Fruit fly (Drosophila melanogaster) whole organism, embryonic: ENCODE measurements around the gene sea.

ENCODE experiments used
- Abd-B ChIP-seq: fragments of 200-800 bp; sonication (Bioruptor generic); optimal IDR thresholded peaks from 2 replicates; lab custom pipeline; 2018; ENCODE audit warnings: missing biosample characterization, mild to moderate bottlenecking, missing genetic modification characterization, moderate library complexity
- Asciz ChIP-seq: fragments of 200-800 bp; sonication (Bioruptor generic); optimal IDR thresholded peaks from 2 replicates; lab custom pipeline; 2017; ENCODE audit warnings: missing biosample characterization, mild to moderate bottlenecking, missing genetic modification characterization, missing genetic modification reagents
- Atf-2 ChIP-seq: fragments of 200-800 bp; sonication (Bioruptor generic); optimal IDR thresholded peaks from 2 replicates; lab custom pipeline; 2016; ENCODE audit warnings: missing biosample characterization, missing genetic modification characterization
- CG10462 ChIP-seq: fragments of 200-800 bp; sonication (Bioruptor generic); optimal IDR thresholded peaks from 2 replicates; lab custom pipeline; 2016; ENCODE audit warnings: missing biosample characterization, missing genetic modification characterization
- CG12942 ChIP-seq: fragments of 200-800 bp; sonication (Bioruptor generic); optimal IDR thresholded peaks from 3 replicates; lab custom pipeline; 2016; ENCODE audit warnings: missing biosample characterization, missing genetic modification characterization
- CG13123 ChIP-seq: fragments of 200-800 bp; sonication (Bioruptor generic); optimal IDR thresholded peaks from 2 replicates; lab custom pipeline; 2016; ENCODE audit warnings: missing biosample characterization, missing genetic modification characterization
- CG14667 ChIP-seq: fragments of 200-800 bp; sonication (Bioruptor generic); IDR thresholded peaks from 2 replicates; pipeline ENCODE4 v1.3.6; 2022; ENCODE audit warnings: missing biosample characterization, missing genetic modification characterization
- CG1603 ChIP-seq: fragments of 200-800 bp; sonication (Bioruptor generic); optimal IDR thresholded peaks from 2 replicates; lab custom pipeline; 2019; ENCODE audit warnings: missing biosample characterization, mild to moderate bottlenecking, missing genetic modification characterization, moderate library complexity
- CG17328 ChIP-seq: fragments of 200-800 bp; sonication (Bioruptor generic); IDR thresholded peaks from 2 replicates; pipeline ENCODE4 v1.3.6; 2022; ENCODE audit warnings: missing biosample characterization, missing genetic modification characterization
- CG17802 ChIP-seq: fragments of 200-800 bp; sonication (Bioruptor generic); optimal IDR thresholded peaks from 2 replicates; lab custom pipeline; 2018; ENCODE audit warnings: missing biosample characterization, mild to moderate bottlenecking, missing genetic modification characterization, moderate library complexity
- CG18476 ChIP-seq: fragments of 200-800 bp; sonication (Bioruptor generic); optimal IDR thresholded peaks from 2 replicates; lab custom pipeline; 2016; ENCODE audit warnings: missing biosample characterization, mild to moderate bottlenecking, missing genetic modification characterization
- CG2199 ChIP-seq: fragments of 200-800 bp; sonication (Bioruptor generic); IDR thresholded peaks from 3 replicates; pipeline ENCODE4 v1.3.6; 2022; ENCODE audit warnings: missing biosample characterization, missing genetic modification characterization
- CG2678 ChIP-seq: fragments of 200-800 bp; sonication (Bioruptor generic); optimal IDR thresholded peaks from 3 replicates; lab custom pipeline; 2019; ENCODE audit warnings: missing biosample characterization, mild to moderate bottlenecking, missing genetic modification characterization, moderate library complexity
- CG30020 ChIP-seq: fragments of 200-800 bp; optimal IDR thresholded peaks from 2 replicates; lab custom pipeline; 2019; ENCODE audit warnings: missing biosample characterization, mild to moderate bottlenecking, missing genetic modification characterization, moderate library complexity
- CG34376 ChIP-seq: fragments of 200-800 bp; sonication (Bioruptor generic); optimal IDR thresholded peaks from 2 replicates; lab custom pipeline; 2018; ENCODE audit warnings: missing biosample characterization, mild to moderate bottlenecking, missing genetic modification characterization
- CG42726 ChIP-seq: fragments of 200-800 bp; sonication (Bioruptor generic); IDR thresholded peaks from 2 replicates; pipeline ENCODE4 v1.3.6; 2022; ENCODE audit warnings: missing biosample characterization, missing genetic modification characterization; ENCODE audit not compliant: partially characterized antibody
- CG4854 ChIP-seq: fragments of 200-800 bp; sonication (Bioruptor generic); optimal IDR thresholded peaks from 2 replicates; lab custom pipeline; 2016; ENCODE audit warnings: missing biosample characterization, missing genetic modification characterization, inconsistent platforms
- CG6765 ChIP-seq: fragments of 200-800 bp; sonication (Bioruptor generic); optimal IDR thresholded peaks from 3 replicates; lab custom pipeline; 2017; ENCODE audit warnings: missing biosample characterization, mild to moderate bottlenecking, missing genetic modification characterization
- CG6813 ChIP-seq: fragments of 200-800 bp; sonication (Bioruptor generic); optimal IDR thresholded peaks from 2 replicates; lab custom pipeline; 2017; ENCODE audit warnings: missing biosample characterization, missing genetic modification characterization, mild to moderate bottlenecking, moderate library complexity, missing genetic modification reagents
- CG6854 ChIP-seq: fragments of 200-800 bp; sonication (Bioruptor generic); optimal IDR thresholded peaks from 3 replicates; lab custom pipeline; 2017; ENCODE audit warnings: missing biosample characterization, mild to moderate bottlenecking, missing genetic modification characterization
- CG7786 ChIP-seq: fragments of 200-800 bp; sonication (Bioruptor generic); optimal IDR thresholded peaks from 2 replicates; lab custom pipeline; 2016; ENCODE audit warnings: missing biosample characterization, missing genetic modification characterization
- CG7987 ChIP-seq: fragments of 200-800 bp; sonication (Bioruptor generic); optimal IDR thresholded peaks from 2 replicates; lab custom pipeline; 2018; ENCODE audit warnings: missing biosample characterization, mild to moderate bottlenecking, missing genetic modification characterization, moderate library complexity
- CG8290 ChIP-seq, 3 experiments: fragments of 200-800 bp; sonication (Bioruptor generic); optimal IDR thresholded peaks; 2 replicates each; lab custom pipeline; 2016 to 2019; ENCODE audit warnings: missing biosample characterization in 3 of 3, missing genetic modification characterization in 3 of 3, mild to moderate bottlenecking in 2 of 3, moderate library complexity in 1 of 3
- CG8388 ChIP-seq: fragments of 200-800 bp; sonication (Bioruptor generic); optimal IDR thresholded peaks from 2 replicates; lab custom pipeline; 2019; ENCODE audit warnings: missing biosample characterization, mild to moderate bottlenecking, missing genetic modification characterization, moderate library complexity
- Chrac-16 ChIP-seq: fragments of 200-800 bp; sonication (Bioruptor generic); optimal IDR thresholded peaks from 3 replicates; lab custom pipeline; 2016; ENCODE audit warnings: missing biosample characterization, missing genetic modification characterization
- Dad ChIP-seq: fragments of 200-800 bp; sonication (Bioruptor generic); optimal IDR thresholded peaks from 3 replicates; lab custom pipeline; 2016; ENCODE audit warnings: missing biosample characterization, missing genetic modification characterization
- Hand ChIP-seq: fragments of 200-800 bp; sonication (Bioruptor generic); optimal IDR thresholded peaks from 2 replicates; lab custom pipeline; 2017; ENCODE audit warnings: mild to moderate bottlenecking, missing biosample characterization, missing genetic modification reagents, missing genetic modification characterization
- HmgD ChIP-seq: fragments of 200-800 bp; sonication (Bioruptor generic); optimal IDR thresholded peaks from 3 replicates; lab custom pipeline; 2016; ENCODE audit warnings: missing biosample characterization, missing genetic modification characterization
- Lpt ChIP-seq: fragments of >200 bp; optimal IDR thresholded peaks from 2 replicates; lab custom pipeline; 2018; ENCODE audit warnings: missing biosample characterization, missing genetic modification characterization
- Mrtf ChIP-seq: fragments of 200-800 bp; sonication (Bioruptor generic); IDR thresholded peaks from 3 replicates; pipeline ENCODE4 v1.3.6; 2022; ENCODE audit warnings: missing biosample characterization, missing genetic modification characterization
- Nf-YC ChIP-seq: fragments of 200-800 bp; optimal IDR thresholded peaks from 3 replicates; lab custom pipeline; 2019; ENCODE audit warnings: missing biosample characterization, mild to moderate bottlenecking, missing genetic modification characterization, moderate library complexity
- Xbp1 ChIP-seq: fragments of 200-800 bp; sonication (Bioruptor generic); optimal IDR thresholded peaks from 3 replicates; lab custom pipeline; 2016; ENCODE audit warnings: missing biosample characterization, mild to moderate bottlenecking, missing genetic modification characterization
- YL-1 ChIP-seq: fragments of 200-800 bp; sonication (Bioruptor generic); optimal IDR thresholded peaks from 3 replicates; lab custom pipeline; 2017; ENCODE audit warnings: missing biosample characterization, mild to moderate bottlenecking, missing genetic modification characterization
- bbx ChIP-seq: fragments of 200-800 bp; sonication (Bioruptor generic); IDR thresholded peaks from 2 replicates; pipeline ENCODE4 v1.3.6; 2022; ENCODE audit warnings: missing biosample characterization, missing genetic modification characterization; ENCODE audit not compliant: partially characterized antibody
- cad ChIP-seq: fragments of >200 bp; optimal IDR thresholded peaks from 2 replicates; lab custom pipeline; 2017; ENCODE audit warnings: missing biosample characterization, missing genetic modification characterization
- ci ChIP-seq: fragments of 200-800 bp; sonication (Bioruptor generic); IDR thresholded peaks from 3 replicates; pipeline ENCODE4 v1.3.6; 2022; ENCODE audit warnings: missing biosample characterization, missing genetic modification characterization
- crc ChIP-seq: fragments of 200-800 bp; sonication (Bioruptor generic); optimal IDR thresholded peaks from 2 replicates; lab custom pipeline; 2016; ENCODE audit warnings: missing biosample characterization, missing genetic modification characterization
- exex ChIP-seq: fragments of 200-800 bp; sonication (Bioruptor generic); optimal IDR thresholded peaks from 4 replicates; lab custom pipeline; 2018; ENCODE audit warnings: missing biosample characterization, mild to moderate bottlenecking, missing genetic modification characterization, moderate library complexity
- fd64A ChIP-seq: fragments of 200-800 bp; sonication (Bioruptor generic); optimal IDR thresholded peaks from 3 replicates; lab custom pipeline; 2018; ENCODE audit warnings: missing biosample characterization, mild to moderate bottlenecking, missing genetic modification characterization
- insv ChIP-seq, 2 experiments: fragments of 200-800 bp; sonication (Bioruptor generic); optimal IDR thresholded peaks; 3 replicates each; lab custom pipeline; 2016 to 2018; ENCODE audit warnings: missing biosample characterization in 2 of 2, missing genetic modification characterization in 2 of 2
- kni ChIP-seq: fragments of 200-800 bp; sonication (Bioruptor generic); optimal IDR thresholded peaks from 3 replicates; lab custom pipeline; 2017; ENCODE audit warnings: mild to moderate bottlenecking, missing biosample characterization, missing genetic modification reagents, missing genetic modification characterization
- pho ChIP-seq: fragments of 200-800 bp; sonication (Bioruptor generic); optimal IDR thresholded peaks from 2 replicates; lab custom pipeline; 2016; ENCODE audit warnings: missing biosample characterization, missing genetic modification characterization
- phol ChIP-seq: fragments of 200-800 bp; sonication (Bioruptor generic); optimal IDR thresholded peaks from 3 replicates; lab custom pipeline; 2018; ENCODE audit warnings: missing biosample characterization, mild to moderate bottlenecking, missing genetic modification characterization, moderate library complexity
- pros ChIP-seq: fragments of 200-800 bp; sonication (Bioruptor generic); optimal IDR thresholded peaks from 3 replicates; lab custom pipeline; 2019; ENCODE audit warnings: missing biosample characterization, mild to moderate bottlenecking, missing genetic modification characterization, moderate library complexity
- row ChIP-seq: fragments of 200-800 bp; sonication (Bioruptor generic); IDR thresholded peaks from 3 replicates; pipeline ENCODE4 v1.3.6; 2022; ENCODE audit warnings: missing biosample characterization, missing genetic modification characterization
- sens-2 ChIP-seq: fragments of 200-800 bp; sonication (Bioruptor generic); IDR thresholded peaks from 2 replicates; pipeline ENCODE4 v1.3.6; 2022; ENCODE audit warnings: missing biosample characterization, missing genetic modification characterization
- sqz ChIP-seq: fragments of 200-800 bp; sonication (Bioruptor generic); optimal IDR thresholded peaks from 3 replicates; lab custom pipeline; 2018; ENCODE audit warnings: missing biosample characterization, mild to moderate bottlenecking, missing genetic modification characterization
- wdn ChIP-seq: fragments of 200-800 bp; sonication (Bioruptor generic); IDR thresholded peaks from 2 replicates; pipeline ENCODE4 v1.3.6; 2022; ENCODE audit warnings: missing biosample characterization, missing genetic modification characterization
- zf30C ChIP-seq: fragments of 200-800 bp; sonication (Bioruptor generic); optimal IDR thresholded peaks from 3 replicates; lab custom pipeline; 2018; ENCODE audit warnings: missing biosample characterization, mild to moderate bottlenecking, missing genetic modification characterization

Gene sea

dm6 chr3R:11568873-11569450 lies 2.1 kb upstream of the sea start, which contains the start of gene Mrp4 (continued):
- TF ChIP-seq pho, result no peak
- peak; percentile 95 for TF ChIP-seq CG2199 (GFP tag; lab: Robert Waterston, UW)
- TF ChIP-seq zf30C (GFP tag; lab: Kevin White, UChicago), result no peak
- peak; percentile 54 for TF ChIP-seq Asciz (GFP tag; lab: Kevin White, UChicago)
- peak; percentile 7 for TF ChIP-seq exex (tag; lab: Kevin White, UChicago)
- TF ChIP-seq wdn (GFP tag; lab: Robert Waterston, UW), result peak; percentile 39; the same call in 1 of the 2 replicates
- TF ChIP-seq ci (GFP tag; lab: Robert Waterston, UW), result peak; percentile 85
- no peak for TF ChIP-seq CG18476
- TF ChIP-seq Abd-B (GFP tag; lab: Kevin White, UChicago), result no peak
- TF ChIP-seq phol (tag; lab: Kevin White, UChicago), result no peak
- TF ChIP-seq CG10462 (GFP tag; lab: Kevin White, UChicago), result no peak
- no peak for TF ChIP-seq Chrac-16 (GFP tag; lab: Kevin White, UChicago)
- TF ChIP-seq CG4854 (GFP tag; lab: Kevin White, UChicago), result no peak
- TF ChIP-seq CG1603 (tag; lab: Kevin White, UChicago), result no peak
- peak; percentile 55 for TF ChIP-seq CG6813
- TF ChIP-seq CG30020 (tag; lab: Kevin White, UChicago), result no peak
- no peak for TF ChIP-seq Atf-2
- TF ChIP-seq YL-1 (GFP tag; lab: Kevin White, UChicago), result no peak
- TF ChIP-seq CG8388 (GFP tag; lab: Kevin White, UChicago), result no peak
- peak in 1 of 2 experiments; percentile 6 for TF ChIP-seq insv (GFP tag; optimal IDR thresholded peaks at IDR 0.05; lab: Kevin White, UChicago)
- TF ChIP-seq CG7987 (GFP tag; lab: Kevin White, UChicago), result no peak
- TF ChIP-seq CG42726 (GFP tag; lab: Robert Waterston, UW), result peak; percentile 14; the same call in 1 of the 2 replicates
- TF ChIP-seq cad (GFP tag; lab: Kevin White, UChicago), result no peak
- no peak for TF ChIP-seq CG17802
- peak; percentile 48 for TF ChIP-seq CG6765
- TF ChIP-seq CG2678, result peak; percentile 44
- peak; percentile 27 for TF ChIP-seq kni (GFP tag; lab: Kevin White, UChicago)
- TF ChIP-seq fd64A (GFP tag; lab: Kevin White, UChicago), result no peak
- peak; percentile 6; the same call in 1 of the 2 replicates for TF ChIP-seq sens-2 (GFP tag; lab: Robert Waterston, UW)
- TF ChIP-seq CG7786 (GFP tag; lab: Kevin White, UChicago), result no peak
- no peak for TF ChIP-seq Lpt
- TF ChIP-seq sqz (GFP tag; lab: Kevin White, UChicago), result peak; percentile 48
- TF ChIP-seq CG13123, result no peak
- peak; percentile 10 for TF ChIP-seq CG12942 (GFP tag; lab: Kevin White, UChicago)
- TF ChIP-seq Hand (GFP tag; lab: Kevin White, UChicago), result peak; percentile 74
- TF ChIP-seq HmgD, result no peak
- TF ChIP-seq row (GFP tag; lab: Robert Waterston, UW), result no peak; the same call in 2 of the 3 replicates
- TF ChIP-seq CG8290 (GFP tag; optimal IDR thresholded peaks at IDR 0.05; lab: Kevin White, UChicago), result no peak
- no peak for TF ChIP-seq CG8290 (tag; optimal IDR thresholded peaks at IDR 0.05; lab: Kevin White, UChicago)
- TF ChIP-seq Nf-YC (tag; lab: Kevin White, UChicago), result peak; percentile 38
- no peak for TF ChIP-seq CG14667 (GFP tag; lab: Robert Waterston, UW)
- TF ChIP-seq pros (GFP tag; lab: Kevin White, UChicago), result peak; percentile 7
- TF ChIP-seq Dad (GFP tag; lab: Kevin White, UChicago), result peak; percentile 37
- TF ChIP-seq CG34376 (GFP tag; lab: Kevin White, UChicago), result peak; percentile 86
- TF ChIP-seq CG17328, result no peak
- TF ChIP-seq Mrtf (GFP tag; lab: Robert Waterston, UW), result no peak
- no peak for TF ChIP-seq Xbp1 (GFP tag; lab: Kevin White, UChicago)
- TF ChIP-seq crc (GFP tag; lab: Kevin White, UChicago), result no peak
- TF ChIP-seq bbx, result peak; percentile 57
- peak; percentile 58 for TF ChIP-seq CG6854 (GFP tag; lab: Kevin White, UChicago)
